Worm (Caenorhabditis elegans): ENCODE results near the gene mrpl-41.

The mrpl-41 gene

ce11 chrII:283594-283993 lies 5.1 kb upstream of the mrpl-41 start, which contains the start of gene B0432.9:
Gene B0432.9, minus strand, starts transcription at chrII:283694.
- no peak for TF ChIP-seq arid-1 (GFP tag; conservative IDR thresholded peaks at IDR 0.05)
- TF ChIP-seq nhr-41 (GFP tag; IDR thresholded peaks at IDR 0.05), result no peak
- TF ChIP-seq madf-5 (GFP tag; IDR thresholded peaks at IDR 0.05), result no peak
- TF ChIP-seq php-3 (GFP tag; IDR thresholded peaks at IDR 0.05), result no peak
- no peak for TF ChIP-seq lsy-2 (tag; optimal IDR thresholded peaks at IDR 0.05)
- TF ChIP-seq F49E8.2 (tag; optimal IDR thresholded peaks at IDR 0.05; ENCODE audit: borderline replicate concordance), result no peak
- TF ChIP-seq tra-1 (GFP tag; IDR thresholded peaks at IDR 0.05), result no peak
- TF ChIP-seq Y5F2A.4 (GFP tag; optimal IDR thresholded peaks at IDR 0.05), result no peak
- no peak for TF ChIP-seq dve-1 (tag; optimal IDR thresholded peaks at IDR 0.05; ENCODE audit: insufficient read depth)
- no peak for TF ChIP-seq lir-3 (tag; optimal IDR thresholded peaks at IDR 0.05)
- TF ChIP-seq ces-1 (GFP tag; optimal IDR thresholded peaks at IDR 0.05), result no peak
- no peak for TF ChIP-seq egl-27 (tag; optimal IDR thresholded peaks at IDR 0.05)
- TF ChIP-seq attf-4 (tag; optimal IDR thresholded peaks at IDR 0.05), result no peak
- no peak for TF ChIP-seq fkh-10 (GFP tag; optimal IDR thresholded peaks at IDR 0.05)
- TF ChIP-seq zag-1 (tag; optimal IDR thresholded peaks at IDR 0.05), result no peak
- no peak for TF ChIP-seq ceh-20 (GFP tag; IDR thresholded peaks at IDR 0.05)
- no peak for TF ChIP-seq nhr-48 (tag; optimal IDR thresholded peaks at IDR 0.05)
- TF ChIP-seq fos-1 (tag; optimal IDR thresholded peaks at IDR 0.05), result no peak

- TF ChIP-seq daf-19 (GFP tag; conservative IDR thresholded peaks at IDR 0.05) (0 out of 2 replicates have a peak, but pooled peaks have one; percentile 20), duxl-1 (tag; optimal IDR thresholded peaks at IDR 0.05; ENCODE audit: poor library complexity) (peak; percentile 61), F10B5.3 (tag; optimal IDR thresholded peaks at IDR 0.05) (peak; percentile 51), hmg-1.1 (GFP tag; IDR thresholded peaks at IDR 0.05) (peak; percentile 42; the same call in 1 of the 2 replicates), nhr-102 (tag; optimal IDR thresholded peaks at IDR 0.05) (peak; percentile 33), spr-1 (tag; optimal IDR thresholded peaks at IDR 0.05) (no peak), nhr-6 (tag; optimal IDR thresholded peaks at IDR 0.05) (peak; percentile 20), dpl-1 (GFP tag; optimal IDR thresholded peaks at IDR 0.05) (peak; percentile 96), zfp-2 (tag; optimal IDR thresholded peaks at IDR 0.05) (no peak), nhr-41 (GFP tag; IDR thresholded peaks at IDR 0.05) (no peak), nhr-28 (tag; optimal IDR thresholded peaks at IDR 0.05) (peak; percentile 57), T26A8.4 (GFP tag; IDR thresholded peaks at IDR 0.05) (peak; percentile 69; the same call in 1 of the 2 replicates), unc-62 (GFP tag; optimal IDR thresholded peaks at IDR 0.05 in 1 of 2) (peak in 1 of 2 experiments; percentile 77), unc-62 (tag; optimal IDR thresholded peaks at IDR 0.05) (no peak), arid-1 (GFP tag; conservative IDR thresholded peaks at IDR 0.05) (0 out of 2 replicates have a peak, but pooled peaks have one; percentile 44), dve-1 (tag; optimal IDR thresholded peaks at IDR 0.05; ENCODE audit: insufficient read depth) (peak; percentile 86), T20F7.1 (GFP tag; optimal IDR thresholded peaks at IDR 0.05) (peak; percentile 85), F37D6.2 (tag; optimal IDR thresholded peaks at IDR 0.05) (peak; percentile 46), lsy-2 (tag; optimal IDR thresholded peaks at IDR 0.05) (peak in 1 of 2 experiments; percentile 91), hif-1 (tag; optimal IDR thresholded peaks at IDR 0.05) (peak in 1 of 2 experiments; percentile 7), spr-3 (GFP tag; optimal IDR thresholded peaks at IDR 0.05) (peak; percentile 11), lin-13 (GFP tag; optimal IDR thresholded peaks at IDR 0.05) (peak; percentile 62), tag-97 (GFP tag; IDR thresholded peaks at IDR 0.05) (no peak), mes-2 (tag; optimal IDR thresholded peaks at IDR 0.05; ENCODE audit: poor library complexity, severe bottlenecking) (peak; percentile 91), aha-1 (tag) (peak; percentile 95), pha-4 (GFP tag; IDR thresholded peaks at IDR 0.05) (peak; percentile 51; the same call in 1 of the 2 replicates), pha-4 (tag; optimal IDR thresholded peaks at IDR 0.05) (peak; percentile 92), dmd-9 (GFP tag; IDR thresholded peaks at IDR 0.05) (no peak), daf-16 (GFP tag; optimal IDR thresholded peaks at IDR 0.05) (no peak), daf-16 (tag; optimal IDR thresholded peaks at IDR 0.05) (peak; percentile 45), nhr-11 (tag; optimal IDR thresholded peaks at IDR 0.05) (peak; percentile 25), dmd-6 (GFP tag; IDR thresholded peaks at IDR 0.05) (peak; percentile 71), lin-38 (GFP tag; IDR thresholded peaks at IDR 0.05) (peak; percentile 86), snpc-1.2 (GFP tag; IDR thresholded peaks at IDR 0.05) (no peak)
Observed at ce11 chrII:285627-286550, 2.9 kb upstream of the mrpl-41 start, which contains the start of gene B0432.10. Gene B0432.10, minus strand, starts transcription at chrII:286275.

Measured in whole organism, L4 larva.